Worm (Caenorhabditis elegans) whole organism, L2 larva: ENCODE results near the gene pigk-1.

Experiments
- ceh-82 ChIP-seq: fragments of 150-350 bp; optimal IDR thresholded peaks from 2 replicates; lab custom pipeline; 2014; ENCODE audit warnings: missing biosample characterization, missing genetic modification characterization
- elt-3 ChIP-seq: sonication (generic microtip); optimal IDR thresholded peaks from 2 replicates; lab custom pipeline; 2017; ENCODE audit warnings: missing biosample characterization, missing genetic modification characterization
- mdl-1 ChIP-seq, 2 experiments: fragments of 150-350 bp in 1 of 2; sonication (generic microtip) in 1 of 2; optimal IDR thresholded peaks; 2 replicates each; lab custom pipeline; 2017; ENCODE audit warnings: missing biosample characterization in 2 of 2, missing genetic modification characterization in 2 of 2
- nhr-21 ChIP-seq: fragments of 150-350 bp; optimal IDR thresholded peaks from 2 replicates; lab custom pipeline; 2014; ENCODE audit warnings: missing biosample characterization, missing genetic modification characterization
- skn-1 ChIP-seq: sonication (generic microtip); optimal IDR thresholded peaks from 2 replicates; lab custom pipeline; 2017; ENCODE audit warnings: missing biosample characterization, missing genetic modification characterization
- ztf-11 ChIP-seq: sonication (generic microtip); optimal IDR thresholded peaks from 2 replicates; lab custom pipeline; 2017; ENCODE audit warnings: missing biosample characterization, missing genetic modification characterization

DNA sequence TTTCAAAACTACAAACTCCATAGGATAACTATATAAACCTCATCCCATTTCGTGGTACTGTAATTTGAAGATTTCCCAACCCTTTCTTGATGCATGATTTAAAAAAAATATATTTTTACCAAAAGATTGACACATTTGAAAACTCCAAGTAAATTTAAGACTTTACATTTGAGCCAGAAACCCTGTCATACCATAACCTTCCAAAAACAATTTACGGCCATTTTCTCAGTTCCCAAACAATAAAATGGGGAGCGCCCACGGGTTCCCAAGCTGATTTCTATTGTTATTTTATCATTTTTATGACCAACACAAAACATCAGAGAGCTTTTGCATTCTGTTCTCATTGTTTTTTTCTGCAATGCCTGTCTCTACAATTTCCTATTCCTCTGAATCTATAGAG, 2.8 kb upstream of the pigk-1 start, which contains the start of gene clc-9:
- TF ChIP-seq ztf-11 = no peak
- no peak for TF ChIP-seq nhr-21
- TF ChIP-seq elt-3 (tag; lab: Kevin White, UChicago) = no peak
- TF ChIP-seq ceh-82 (tag; lab: Kevin White, UChicago) = no peak
- TF ChIP-seq skn-1 (tag; lab: Kevin White, UChicago) = no peak
- no peak for TF ChIP-seq mdl-1 (tag; optimal IDR thresholded peaks at IDR 0.05; lab: Kevin White, UChicago)
